Worm (Caenorhabditis elegans) whole organism, mixed stage, embryonic: ENCODE measurements around the gene srbc-67.

Experiments
- M03D4.4 ChIP-seq: sonication (generic microtip); optimal IDR thresholded peaks from 2 replicates; lab custom pipeline; 2017; ENCODE audit warnings: mild to moderate bottlenecking, missing genetic modification characterization, missing compliant biosample characterization
- bed-3 ChIP-seq: fragments of 200-800 bp; sonication (Bioruptor generic); optimal IDR thresholded peaks from 3 replicates; lab custom pipeline; 2018; ENCODE audit warnings: mild to moderate bottlenecking, missing genetic modification characterization, moderate library complexity, missing compliant biosample characterization
- blmp-1 ChIP-seq: fragments of 150-350 bp; optimal IDR thresholded peaks from 2 replicates; lab custom pipeline; 2014; ENCODE audit warnings: missing biosample characterization, missing genetic modification characterization
- ceh-39 ChIP-seq: fragments of 150-350 bp; optimal IDR thresholded peaks from 2 replicates; lab custom pipeline; 2014; ENCODE audit warnings: missing biosample characterization, missing genetic modification characterization
- ceh-43 ChIP-seq: fragments of 200-800 bp; sonication (Bioruptor generic); optimal IDR thresholded peaks from 2 replicates; lab custom pipeline; 2018; ENCODE audit warnings: mild to moderate bottlenecking, missing genetic modification characterization, moderate library complexity, missing compliant biosample characterization
- ces-1 ChIP-seq: fragments of 150-350 bp; optimal IDR thresholded peaks from 2 replicates; lab custom pipeline; 2014; ENCODE audit warnings: missing biosample characterization, missing genetic modification reagents, missing genetic modification characterization
- cnd-1 ChIP-seq: fragments of 200-800 bp; sonication (Bioruptor generic); optimal IDR thresholded peaks from 2 replicates; lab custom pipeline; 2018; ENCODE audit warnings: mild to moderate bottlenecking, missing genetic modification characterization, missing compliant biosample characterization
- drap-1 ChIP-seq: fragments of 200-800 bp; sonication (Bioruptor generic); optimal IDR thresholded peaks from 3 replicates; lab custom pipeline; 2018; ENCODE audit warnings: mild to moderate bottlenecking, missing genetic modification characterization, missing compliant biosample characterization
- elt-1 ChIP-seq: sonication (generic microtip); optimal IDR thresholded peaks from 2 replicates; lab custom pipeline; 2017; ENCODE audit warnings: missing genetic modification characterization, mild to moderate bottlenecking, missing compliant biosample characterization, antibody characterized with exemption, moderate library complexity, borderline replicate concordance; ENCODE audit not compliant: insufficient read depth
- elt-3 ChIP-seq: fragments of 150-350 bp; optimal IDR thresholded peaks from 2 replicates; lab custom pipeline; 2014; ENCODE audit warnings: missing biosample characterization, missing genetic modification characterization
- flh-1 ChIP-seq: fragments of 200-800 bp; sonication (Bioruptor generic); optimal IDR thresholded peaks from 2 replicates; lab custom pipeline; 2018; ENCODE audit warnings: mild to moderate bottlenecking, missing genetic modification characterization, moderate library complexity, missing compliant biosample characterization
- ham-2 ChIP-seq: fragments of 200-800 bp; sonication (Bioruptor generic); optimal IDR thresholded peaks from 2 replicates; lab custom pipeline; 2018; ENCODE audit warnings: mild to moderate bottlenecking, missing genetic modification characterization, missing compliant biosample characterization
- hlh-1 ChIP-seq: fragments of 150-350 bp; optimal IDR thresholded peaks from 2 replicates; lab custom pipeline; 2014; ENCODE audit warnings: missing biosample characterization, missing genetic modification reagents, missing genetic modification characterization
- lin-13 ChIP-seq: fragments of 150-350 bp; optimal IDR thresholded peaks from 2 replicates; lab custom pipeline; 2014; ENCODE audit warnings: missing biosample characterization, missing genetic modification characterization
- lsy-2 ChIP-seq: fragments of 150-350 bp; optimal IDR thresholded peaks from 2 replicates; lab custom pipeline; 2014; ENCODE audit warnings: missing biosample characterization, missing genetic modification characterization
- mab-5 ChIP-seq: fragments of 150-350 bp; optimal IDR thresholded peaks from 2 replicates; lab custom pipeline; 2014; ENCODE audit warnings: missing biosample characterization, missing genetic modification characterization
- mep-1 ChIP-seq: fragments of 150-350 bp; optimal IDR thresholded peaks from 2 replicates; lab custom pipeline; 2017; ENCODE audit warnings: missing biosample characterization, missing genetic modification reagents, missing genetic modification characterization, inconsistent platforms
- mls-2 ChIP-seq: sonication (generic microtip); optimal IDR thresholded peaks from 2 replicates; lab custom pipeline; 2016; ENCODE audit warnings: mild to moderate bottlenecking, missing genetic modification characterization, moderate library complexity, missing compliant biosample characterization
- nhr-12 ChIP-seq: fragments of 150-350 bp; optimal IDR thresholded peaks from 2 replicates; lab custom pipeline; 2014; ENCODE audit warnings: missing biosample characterization, missing genetic modification characterization
- nhr-237 ChIP-seq: fragments of 150-350 bp; optimal IDR thresholded peaks from 2 replicates; lab custom pipeline; 2014; ENCODE audit warnings: missing biosample characterization, missing genetic modification characterization
- nhr-28 ChIP-seq: fragments of 150-350 bp; optimal IDR thresholded peaks from 2 replicates; lab custom pipeline; 2014; ENCODE audit warnings: missing biosample characterization, missing genetic modification characterization
- nhr-76 ChIP-seq: sonication (generic microtip); optimal IDR thresholded peaks from 2 replicates; lab custom pipeline; 2017; ENCODE audit warnings: missing biosample characterization, missing genetic modification characterization
- pha-4 ChIP-seq: fragments of 150-350 bp; optimal IDR thresholded peaks from 2 replicates; lab custom pipeline; 2018; ENCODE audit warnings: missing biosample characterization, missing genetic modification reagents, missing genetic modification characterization
- sem-2 ChIP-seq: fragments of 200-800 bp; sonication (Bioruptor generic); optimal IDR thresholded peaks from 2 replicates; lab custom pipeline; 2018; ENCODE audit warnings: mild to moderate bottlenecking, missing genetic modification characterization, missing compliant biosample characterization
- snpc-4 ChIP-seq: fragments of 150-350 bp; optimal IDR thresholded peaks from 2 replicates; lab custom pipeline; 2014; ENCODE audit warnings: missing biosample characterization, missing genetic modification characterization
- sptf-1 ChIP-seq: sonication (generic microtip); optimal IDR thresholded peaks from 2 replicates; lab custom pipeline; 2017; ENCODE audit warnings: mild to moderate bottlenecking, missing genetic modification characterization, moderate library complexity, missing compliant biosample characterization
- tbx-8 ChIP-seq: fragments of 200-800 bp; sonication (Bioruptor generic); optimal IDR thresholded peaks from 2 replicates; lab custom pipeline; 2018; ENCODE audit warnings: mild to moderate bottlenecking, missing genetic modification characterization, moderate library complexity, missing compliant biosample characterization
- unc-120 ChIP-seq: sonication (generic microtip); optimal IDR thresholded peaks from 2 replicates; lab custom pipeline; 2017; ENCODE audit warnings: missing genetic modification characterization, missing compliant biosample characterization; ENCODE audit not compliant: poor library complexity, severe bottlenecking
- unc-62 ChIP-seq: fragments of 150-350 bp; optimal IDR thresholded peaks from 2 replicates; lab custom pipeline; 2014; ENCODE audit warnings: missing biosample characterization, missing genetic modification reagents, missing genetic modification characterization
- zip-8 ChIP-seq: fragments of 150-350 bp; optimal IDR thresholded peaks from 2 replicates; lab custom pipeline; 2014; ENCODE audit warnings: missing biosample characterization, missing genetic modification characterization
- ztf-11 ChIP-seq: fragments of 150-350 bp; optimal IDR thresholded peaks from 2 replicates; lab custom pipeline; 2014; ENCODE audit warnings: missing biosample characterization, missing genetic modification characterization

The srbc-67 gene

DNA sequence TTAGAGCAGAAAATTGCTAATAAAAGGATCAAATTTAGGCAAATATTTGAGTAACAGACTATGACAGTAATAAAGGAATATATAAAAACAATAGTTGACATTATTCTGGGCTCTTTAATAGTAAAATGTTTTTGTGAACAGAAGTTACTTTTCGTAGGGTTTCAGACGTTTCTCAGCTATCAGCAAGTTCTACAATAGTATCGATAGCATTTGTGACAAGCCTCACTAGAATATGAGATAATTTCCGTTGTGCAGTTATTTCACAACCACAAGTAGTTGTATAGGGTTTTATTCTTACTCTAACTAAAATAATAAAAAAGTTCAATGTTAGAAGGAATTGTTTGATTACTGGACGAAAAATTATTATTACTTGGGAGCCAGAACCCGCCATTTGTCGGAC is 5.5 kb upstream of the srbc-67 start, which contains the start of gene srbc-68:
srbc-68 (minus strand) TSS at position 101 of the 400 bp plus-strand sequence.
- TF ChIP-seq nhr-28 (tag; lab: Kevin White, UChicago) (no peak), blmp-1 (tag; lab: Kevin White, UChicago) (no peak), cnd-1 (no peak), elt-3 (tag; lab: Kevin White, UChicago) (no peak), nhr-237 (tag; lab: Kevin White, UChicago) (no peak), lin-13 (tag; lab: Kevin White, UChicago) (no peak), hlh-1 (no peak), sptf-1 (tag; lab: Kevin White, UChicago) (no peak), bed-3 (GFP tag; lab: Kevin White, UChicago) (no peak), unc-120 (tag; lab: Kevin White, UChicago) (no peak), ztf-11 (tag; lab: Kevin White, UChicago) (no peak), snpc-4 (no peak), nhr-12 (tag; lab: Kevin White, UChicago) (no peak), elt-1 (tag; lab: Kevin White, UChicago) (no peak), ceh-43 (GFP tag; lab: Kevin White, UChicago) (no peak), unc-62 (no peak), pha-4 (no peak)

DNA sequence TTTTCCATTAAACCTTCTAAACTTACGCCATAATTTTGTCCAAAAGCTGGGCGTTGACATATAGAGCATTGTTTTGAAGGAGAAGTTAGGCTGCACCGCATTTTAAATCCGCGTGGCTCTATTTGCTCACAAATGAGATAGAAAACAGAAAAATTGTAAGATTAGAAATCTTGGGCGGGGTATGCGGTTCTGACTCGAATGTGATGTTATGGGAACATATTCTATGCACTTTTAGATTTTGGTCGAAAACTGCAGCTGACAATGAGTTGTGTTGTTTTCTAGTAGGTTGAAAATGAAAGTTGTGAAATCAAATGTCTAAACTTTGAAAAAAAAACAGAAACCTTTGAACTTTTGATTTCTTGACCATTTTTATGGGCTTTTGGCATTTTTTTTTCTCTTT is 2.3 kb upstream of the srbc-67 start, which contains the start of gene nhr-222:
nhr-222 (minus strand) TSS at position 101 of the 400 bp plus-strand sequence.
- TF ChIP-seq ztf-11 (tag; lab: Kevin White, UChicago) = no peak
- no peak for TF ChIP-seq cnd-1
- TF ChIP-seq ham-2 (GFP tag; lab: Kevin White, UChicago) = no peak
- no peak for TF ChIP-seq unc-120 (tag; lab: Kevin White, UChicago)
- TF ChIP-seq sem-2 (GFP tag; lab: Kevin White, UChicago) = no peak
- TF ChIP-seq sptf-1 (tag; lab: Kevin White, UChicago) = no peak
- TF ChIP-seq lin-13 (tag; lab: Kevin White, UChicago) = no peak
- TF ChIP-seq zip-8 (tag; lab: Kevin White, UChicago) = no peak
- no peak for TF ChIP-seq hlh-1
- TF ChIP-seq ces-1 (GFP tag; lab: Kevin White, UChicago) = no peak
- no peak for TF ChIP-seq nhr-76 (tag; lab: Kevin White, UChicago)
- TF ChIP-seq nhr-28 (tag; lab: Kevin White, UChicago) = no peak
- TF ChIP-seq nhr-237 (tag; lab: Kevin White, UChicago) = no peak

DNA sequence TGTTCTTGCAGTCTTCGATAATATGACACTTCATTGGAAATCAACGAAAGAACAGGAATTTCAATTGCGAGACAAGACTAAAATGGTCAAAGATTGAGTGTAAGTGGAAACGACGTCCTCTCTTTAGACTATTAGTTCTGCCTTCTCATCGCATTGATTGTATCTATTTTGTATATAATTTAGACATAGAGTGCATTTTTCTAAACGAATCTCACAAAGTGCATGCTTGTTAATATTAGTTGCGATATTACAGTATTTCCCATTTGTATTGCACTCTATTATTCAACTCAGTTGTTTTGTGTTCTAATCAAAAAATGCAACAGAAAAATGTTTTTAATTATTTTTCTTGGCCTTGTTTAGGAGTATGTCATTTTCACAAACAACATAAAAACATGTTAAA is 2.7 kb downstream of the srbc-67 start, which contains the start of gene nhr-93:
nhr-93 (minus strand) TSS at position 101 of the 400 bp plus-strand sequence.
- TF ChIP-seq ceh-43 (GFP tag; lab: Kevin White, UChicago) (no peak), hlh-1 (no peak), nhr-28 (tag; lab: Kevin White, UChicago) (no peak), drap-1 (GFP tag; lab: Kevin White, UChicago) (no peak), sem-2 (GFP tag; lab: Kevin White, UChicago) (no peak)

DNA sequence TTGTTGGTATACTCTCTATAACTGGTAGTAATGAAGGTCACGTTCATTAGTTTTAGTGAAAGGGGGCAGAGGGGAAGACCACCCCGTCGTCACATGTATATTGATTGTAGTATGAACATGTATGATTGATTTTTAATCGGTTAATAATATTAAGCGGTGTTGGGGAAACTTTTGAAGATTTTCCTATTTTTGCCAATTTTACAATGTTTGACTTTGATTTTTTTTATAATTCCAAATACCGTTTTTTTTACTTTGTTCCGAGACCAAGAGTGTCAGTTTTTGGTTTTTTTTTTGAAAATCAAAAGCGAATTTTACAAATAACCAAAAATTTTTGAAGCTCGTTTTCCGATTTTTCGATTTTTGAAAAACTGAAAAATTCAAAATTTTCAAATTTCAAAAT is 5.8 kb downstream of the srbc-67 start, which contains the start of gene nhr-221:
nhr-221 (minus strand) TSS at position 101 of the 400 bp plus-strand sequence.
- TF ChIP-seq mep-1 = no peak
- TF ChIP-seq elt-1 (tag; lab: Kevin White, UChicago) = no peak
- no peak for TF ChIP-seq ces-1 (GFP tag; lab: Kevin White, UChicago)
- no peak for TF ChIP-seq sptf-1 (tag; lab: Kevin White, UChicago)
- no peak for TF ChIP-seq ham-2 (GFP tag; lab: Kevin White, UChicago)
- TF ChIP-seq mab-5 = no peak
- no peak for TF ChIP-seq unc-120 (tag; lab: Kevin White, UChicago)
- no peak for TF ChIP-seq flh-1 (GFP tag; lab: Kevin White, UChicago)
- TF ChIP-seq cnd-1 = no peak

DNA sequence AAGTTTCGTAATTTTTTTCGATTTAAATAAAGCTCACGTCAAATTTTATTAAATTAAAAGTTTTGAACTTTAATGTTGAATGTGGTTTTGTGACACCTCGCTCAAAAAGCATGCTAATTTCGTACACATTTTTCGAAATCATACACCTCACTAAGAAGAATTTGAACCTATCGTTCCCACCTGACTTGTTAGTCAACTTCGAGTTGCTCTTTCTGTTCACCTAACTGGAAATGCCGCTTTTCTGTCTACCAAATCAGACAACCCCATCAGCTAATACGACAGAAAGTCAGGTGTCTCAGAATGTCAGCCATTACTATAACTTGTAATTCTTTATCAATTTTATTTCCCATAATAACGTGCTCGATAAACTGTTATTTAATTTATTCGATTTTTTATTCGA is 10.6 kb downstream of the srbc-67 start, which contains the start of gene srbc-66:
srbc-66 (plus strand) TSS at position 301 of the 400 bp plus-strand sequence.
- TF ChIP-seq ces-1 (GFP tag; lab: Kevin White, UChicago) = no peak
- TF ChIP-seq drap-1 (GFP tag; lab: Kevin White, UChicago) = no peak
- no peak for TF ChIP-seq nhr-76 (tag; lab: Kevin White, UChicago)
- no peak for TF ChIP-seq sptf-1 (tag; lab: Kevin White, UChicago)
- TF ChIP-seq ceh-43 (GFP tag; lab: Kevin White, UChicago) = no peak
- no peak for TF ChIP-seq flh-1 (GFP tag; lab: Kevin White, UChicago)
- no peak for TF ChIP-seq ceh-39 (tag; lab: Kevin White, UChicago)
- no peak for TF ChIP-seq nhr-28 (tag; lab: Kevin White, UChicago)
- no peak for TF ChIP-seq elt-3 (tag; lab: Kevin White, UChicago)
- no peak for TF ChIP-seq unc-120 (tag; lab: Kevin White, UChicago)
- no peak for TF ChIP-seq M03D4.4 (tag; lab: Kevin White, UChicago)
- TF ChIP-seq tbx-8 (GFP tag; lab: Kevin White, UChicago) = no peak
- no peak for TF ChIP-seq lsy-2 (tag; lab: Kevin White, UChicago)
- TF ChIP-seq mls-2 (tag; lab: Kevin White, UChicago) = no peak
- no peak for TF ChIP-seq zip-8 (tag; lab: Kevin White, UChicago)
- no peak for TF ChIP-seq lin-13 (tag; lab: Kevin White, UChicago)
